Worm (Caenorhabditis elegans): Measurements from ENCODE around the gene C25F9.4.

The C25F9.4 gene

ce11 chrV:19428097-19428496 lies 11.7 kb upstream of the C25F9.4 start:
- TF ChIP-seq ceh-43 (GFP tag; optimal IDR thresholded peaks at IDR 0.05) (no peak), unc-120 (tag; optimal IDR thresholded peaks at IDR 0.05; ENCODE audit: poor library complexity, severe bottlenecking) (no peak), unc-39 (tag; optimal IDR thresholded peaks at IDR 0.05) (no peak), ces-1 (GFP tag; optimal IDR thresholded peaks at IDR 0.05) (no peak), mep-1 (tag; optimal IDR thresholded peaks at IDR 0.05) (no peak), bed-3 (GFP tag; optimal IDR thresholded peaks at IDR 0.05) (no peak), snpc-4 (tag; optimal IDR thresholded peaks at IDR 0.05) (no peak), sptf-1 (tag; optimal IDR thresholded peaks at IDR 0.05) (no peak), nhr-2 (tag; optimal IDR thresholded peaks at IDR 0.05) (no peak)

ce11 chrV:19421131-19421530 lies 4.8 kb upstream of the C25F9.4 start, which contains the start of gene C25F9.2:
Gene C25F9.2, plus strand, starts transcription at chrV:19421471.
- TF ChIP-seq zip-8 (tag; optimal IDR thresholded peaks at IDR 0.05) (peak; percentile 99), mls-2 (tag; optimal IDR thresholded peaks at IDR 0.05) (no peak)

- TF ChIP-seq M03D4.4 (tag; optimal IDR thresholded peaks at IDR 0.05) (no peak), unc-120 (tag; optimal IDR thresholded peaks at IDR 0.05; ENCODE audit: poor library complexity, severe bottlenecking) (no peak), lin-32 (GFP tag; optimal IDR thresholded peaks at IDR 0.05) (no peak), elt-3 (tag; optimal IDR thresholded peaks at IDR 0.05) (no peak), nhr-12 (tag; optimal IDR thresholded peaks at IDR 0.05) (no peak), elt-1 (tag; optimal IDR thresholded peaks at IDR 0.05; ENCODE audit: borderline replicate concordance, insufficient read depth) (no peak), snpc-4 (tag; optimal IDR thresholded peaks at IDR 0.05) (no peak), ces-1 (GFP tag; optimal IDR thresholded peaks at IDR 0.05) (no peak), unc-39 (tag; optimal IDR thresholded peaks at IDR 0.05) (no peak), drap-1 (GFP tag; optimal IDR thresholded peaks at IDR 0.05) (no peak), flh-1 (GFP tag; optimal IDR thresholded peaks at IDR 0.05) (no peak), sem-2 (GFP tag; optimal IDR thresholded peaks at IDR 0.05) (no peak), ceh-83 (GFP tag; optimal IDR thresholded peaks at IDR 0.05) (no peak), sptf-1 (tag; optimal IDR thresholded peaks at IDR 0.05) (no peak), nhr-28 (tag; optimal IDR thresholded peaks at IDR 0.05) (no peak)
Measured at ce11 chrV:19417836-19418235, 1.5 kb upstream of the C25F9.4 start, which contains the start of gene C25F9.15. Gene C25F9.15, plus strand, starts transcription at chrV:19418136.

ce11 chrV:19410663-19411062 lies 5.7 kb downstream of the C25F9.4 start, which contains the start of gene C25F9.5:
Gene C25F9.5, minus strand, starts transcription at chrV:19410857.
- TF ChIP-seq ham-2 (GFP tag; optimal IDR thresholded peaks at IDR 0.05) (no peak), flh-1 (GFP tag; optimal IDR thresholded peaks at IDR 0.05) (no peak), drap-1 (GFP tag; optimal IDR thresholded peaks at IDR 0.05) (no peak), pha-4 (tag; optimal IDR thresholded peaks at IDR 0.05) (no peak), elt-1 (tag; optimal IDR thresholded peaks at IDR 0.05; ENCODE audit: borderline replicate concordance, insufficient read depth) (no peak), unc-62 (GFP tag; optimal IDR thresholded peaks at IDR 0.05) (no peak), ceh-43 (GFP tag; optimal IDR thresholded peaks at IDR 0.05) (no peak), ceh-39 (tag; optimal IDR thresholded peaks at IDR 0.05) (no peak), unc-39 (tag; optimal IDR thresholded peaks at IDR 0.05) (no peak), nhr-237 (tag; optimal IDR thresholded peaks at IDR 0.05) (no peak), elt-3 (tag; optimal IDR thresholded peaks at IDR 0.05) (no peak), tbx-8 (GFP tag; optimal IDR thresholded peaks at IDR 0.05) (no peak), ces-1 (GFP tag; optimal IDR thresholded peaks at IDR 0.05) (no peak), lin-32 (GFP tag; optimal IDR thresholded peaks at IDR 0.05) (no peak), ceh-83 (GFP tag; optimal IDR thresholded peaks at IDR 0.05) (no peak), unc-120 (tag; optimal IDR thresholded peaks at IDR 0.05; ENCODE audit: poor library complexity, severe bottlenecking) (no peak)

ce11 chrV:19405276-19405815 lies 11.0 kb downstream of the C25F9.4 start, which contains the start of the genes C25F9.6 and C25F9.10:
Gene C25F9.6, minus strand, starts transcription at chrV:19405326.
Gene C25F9.10, plus strand, starts transcription at chrV:19405729.
- no peak for TF ChIP-seq unc-39 (tag; optimal IDR thresholded peaks at IDR 0.05)
- no peak for TF ChIP-seq ztf-11 (tag; optimal IDR thresholded peaks at IDR 0.05)
- no peak for TF ChIP-seq ceh-83 (GFP tag; optimal IDR thresholded peaks at IDR 0.05)
- no peak for TF ChIP-seq mls-2 (tag; optimal IDR thresholded peaks at IDR 0.05)
- TF ChIP-seq blmp-1 (tag; optimal IDR thresholded peaks at IDR 0.05): no peak
- TF ChIP-seq ces-1 (GFP tag; optimal IDR thresholded peaks at IDR 0.05): no peak
